Worm (Caenorhabditis elegans): ENCODE results near the gene R02C2.1.

R02C2.1 gene

ce11 chrV:268007-268406 lies 30.0 kb upstream of the R02C2.1 start, which contains the start of gene lgc-26:
Gene lgc-26 (plus strand): TSS chrV:268307.
- no peak for TF ChIP-seq ceh-13 (GFP tag; optimal IDR thresholded peaks at IDR 0.05)
- TF ChIP-seq aly-1 (tag; optimal IDR thresholded peaks at IDR 0.05): no peak
- TF ChIP-seq B0310.2 (tag; optimal IDR thresholded peaks at IDR 0.05): no peak
- no peak for TF ChIP-seq ceh-36 (tag; optimal IDR thresholded peaks at IDR 0.05)
- no peak for TF ChIP-seq hmbx-1 (tag; optimal IDR thresholded peaks at IDR 0.05)
- TF ChIP-seq F13C5.2 (tag; optimal IDR thresholded peaks at IDR 0.05): no peak
- TF ChIP-seq flt-1 (GFP tag; IDR thresholded peaks at IDR 0.05): no peak
- TF ChIP-seq scrt-1 (GFP tag; IDR thresholded peaks at IDR 0.05): no peak
- TF ChIP-seq tbx-11 (GFP tag; IDR thresholded peaks at IDR 0.05): no peak
- TF ChIP-seq ets-7 (tag; optimal IDR thresholded peaks at IDR 0.05): no peak
- TF ChIP-seq ama-1 (optimal IDR thresholded peaks at IDR 0.05): no peak
- TF ChIP-seq tbx-37 (GFP tag; conservative IDR thresholded peaks at IDR 0.05): no peak

ce11 chrV:265062-265963 lies 27.3 kb upstream of the R02C2.1 start:
- TF ChIP-seq hnd-1 (tag; optimal IDR thresholded peaks at IDR 0.05) (peak; percentile 24), tra-4 (tag; optimal IDR thresholded peaks at IDR 0.05) (peak; percentile 28)

DNA sequence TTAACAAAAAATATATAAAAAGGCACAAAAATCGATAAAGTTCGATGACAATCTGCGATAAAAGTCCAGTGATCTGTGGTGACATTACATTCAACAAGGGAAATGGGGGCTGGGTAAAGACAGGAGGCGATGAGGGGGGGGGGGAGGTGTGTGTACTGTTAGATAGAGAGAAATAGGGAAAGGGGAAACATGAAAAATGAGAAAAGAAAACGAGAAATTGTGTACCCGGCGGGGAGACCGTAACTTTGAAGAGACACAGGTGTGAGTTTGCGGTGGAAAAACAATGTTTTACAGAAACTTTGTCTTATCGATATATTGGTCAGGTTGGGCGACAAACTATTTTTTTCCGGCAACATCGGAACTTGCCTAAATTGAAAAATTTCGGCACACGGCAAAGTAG lies 22.3 kb upstream of the R02C2.1 start:
- TF ChIP-seq ceh-13 (GFP tag; optimal IDR thresholded peaks at IDR 0.05) (no peak), aly-1 (tag; optimal IDR thresholded peaks at IDR 0.05) (no peak), tbx-11 (GFP tag; IDR thresholded peaks at IDR 0.05) (0 out of 2 replicates have a peak, but pooled peaks have one; percentile 28), ama-1 (optimal IDR thresholded peaks at IDR 0.05) (no peak), ceh-36 (tag; optimal IDR thresholded peaks at IDR 0.05) (no peak)

DNA sequence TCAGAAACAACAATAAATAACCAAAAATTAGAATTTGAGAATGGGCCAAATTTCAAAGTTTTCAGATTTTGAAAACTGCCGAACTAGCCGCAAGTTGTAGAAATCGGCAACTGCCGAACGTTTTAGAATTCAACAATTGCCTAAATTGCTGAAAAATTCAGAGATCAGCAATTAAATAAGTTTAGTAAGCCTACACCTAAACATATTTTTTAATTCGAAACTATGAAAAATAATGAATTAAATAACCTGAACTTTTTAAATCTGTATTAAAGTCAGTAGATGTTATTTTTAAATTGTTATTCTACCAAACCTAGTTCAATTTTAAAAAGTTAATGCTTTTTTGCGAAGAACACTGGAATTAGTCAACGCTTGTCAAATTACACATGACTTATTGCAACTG lies 20.7 kb upstream of the R02C2.1 start, which contains the start of gene nhr-204:
nhr-204 (minus strand) TSS at position 101 of the 400 bp plus-strand sequence.
- no peak for TF ChIP-seq tra-4 (tag; optimal IDR thresholded peaks at IDR 0.05)
- TF ChIP-seq sea-1 (GFP tag; conservative IDR thresholded peaks at IDR 0.05): no peak
- TF ChIP-seq ceh-36 (tag; optimal IDR thresholded peaks at IDR 0.05): no peak
- no peak for TF ChIP-seq flt-1 (GFP tag; IDR thresholded peaks at IDR 0.05)
- TF ChIP-seq tbx-37 (GFP tag; conservative IDR thresholded peaks at IDR 0.05): no peak
- no peak for TF ChIP-seq aly-1 (tag; optimal IDR thresholded peaks at IDR 0.05)
- no peak for TF ChIP-seq F13C5.2 (tag; optimal IDR thresholded peaks at IDR 0.05)
- no peak for TF ChIP-seq ama-1 (optimal IDR thresholded peaks at IDR 0.05)
- no peak for TF ChIP-seq pes-1 (GFP tag; IDR thresholded peaks at IDR 0.05)
- TF ChIP-seq hmg-4 (GFP tag; optimal IDR thresholded peaks at IDR 0.05): no peak
- no peak for TF ChIP-seq tbx-11 (GFP tag; IDR thresholded peaks at IDR 0.05)
- no peak for TF ChIP-seq scrt-1 (GFP tag; IDR thresholded peaks at IDR 0.05)
- TF ChIP-seq hnd-1 (tag; optimal IDR thresholded peaks at IDR 0.05): no peak
- no peak for TF ChIP-seq ets-7 (tag; optimal IDR thresholded peaks at IDR 0.05)
- no peak for TF ChIP-seq ceh-13 (GFP tag; optimal IDR thresholded peaks at IDR 0.05)
- TF ChIP-seq hmbx-1 (tag; optimal IDR thresholded peaks at IDR 0.05): no peak
- no peak for TF ChIP-seq B0310.2 (tag; optimal IDR thresholded peaks at IDR 0.05)

ce11 chrV:254591-254990 lies 16.6 kb upstream of the R02C2.1 start, which contains the start of gene str-121:
Gene str-121 (minus strand): TSS chrV:254691.
- TF ChIP-seq pes-1 (GFP tag; IDR thresholded peaks at IDR 0.05) (no peak), tra-4 (tag; optimal IDR thresholded peaks at IDR 0.05) (no peak), hmbx-1 (tag; optimal IDR thresholded peaks at IDR 0.05) (no peak), ama-1 (optimal IDR thresholded peaks at IDR 0.05) (no peak), tbx-11 (GFP tag; IDR thresholded peaks at IDR 0.05) (no peak), hnd-1 (tag; optimal IDR thresholded peaks at IDR 0.05) (no peak), ceh-13 (GFP tag; optimal IDR thresholded peaks at IDR 0.05) (no peak), sea-1 (GFP tag; conservative IDR thresholded peaks at IDR 0.05) (no peak), flt-1 (GFP tag; IDR thresholded peaks at IDR 0.05) (no peak), ceh-36 (tag; optimal IDR thresholded peaks at IDR 0.05) (no peak), ets-7 (tag; optimal IDR thresholded peaks at IDR 0.05) (no peak), tbx-37 (GFP tag; conservative IDR thresholded peaks at IDR 0.05) (no peak), scrt-1 (GFP tag; IDR thresholded peaks at IDR 0.05) (no peak), aly-1 (tag; optimal IDR thresholded peaks at IDR 0.05) (no peak), B0310.2 (tag; optimal IDR thresholded peaks at IDR 0.05) (no peak), hmg-4 (GFP tag; optimal IDR thresholded peaks at IDR 0.05) (no peak)

DNA sequence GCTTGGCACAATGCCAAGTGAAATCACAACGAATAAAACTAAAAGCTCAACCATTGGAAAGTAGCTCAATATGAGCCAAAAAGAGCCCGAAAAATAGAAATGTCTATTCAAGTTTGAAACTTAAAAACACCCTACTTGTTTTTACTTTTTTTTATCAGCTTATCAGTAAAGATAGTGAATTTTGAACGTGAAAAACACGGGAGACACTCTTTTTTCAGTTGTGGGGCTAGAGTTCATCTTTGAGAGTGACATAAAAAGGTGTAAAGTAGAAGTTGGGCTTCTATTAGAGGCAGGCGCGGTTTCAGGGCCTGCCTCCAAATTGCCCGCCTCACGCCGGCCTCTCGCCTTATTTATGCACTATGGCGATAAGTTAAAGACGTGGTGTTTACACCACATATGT lies 13.7 kb upstream of the R02C2.1 start, which contains the start of gene oac-39:
oac-39 (minus strand) TSS at position 101 of the 400 bp plus-strand sequence.
- TF ChIP-seq tra-4 (tag; optimal IDR thresholded peaks at IDR 0.05) (no peak), tbx-11 (GFP tag; IDR thresholded peaks at IDR 0.05) (no peak), hnd-1 (tag; optimal IDR thresholded peaks at IDR 0.05) (no peak), ama-1 (optimal IDR thresholded peaks at IDR 0.05) (no peak), B0310.2 (tag; optimal IDR thresholded peaks at IDR 0.05) (no peak), sea-1 (GFP tag; conservative IDR thresholded peaks at IDR 0.05) (no peak), ceh-13 (GFP tag; optimal IDR thresholded peaks at IDR 0.05) (no peak), hmbx-1 (tag; optimal IDR thresholded peaks at IDR 0.05) (no peak), scrt-1 (GFP tag; IDR thresholded peaks at IDR 0.05) (no peak), ceh-36 (tag; optimal IDR thresholded peaks at IDR 0.05) (no peak), ets-7 (tag; optimal IDR thresholded peaks at IDR 0.05) (no peak), hmg-4 (GFP tag; optimal IDR thresholded peaks at IDR 0.05) (no peak), tbx-37 (GFP tag; conservative IDR thresholded peaks at IDR 0.05) (no peak), flt-1 (GFP tag; IDR thresholded peaks at IDR 0.05) (no peak), F13C5.2 (tag; optimal IDR thresholded peaks at IDR 0.05) (no peak), pes-1 (GFP tag; IDR thresholded peaks at IDR 0.05) (no peak), aly-1 (tag; optimal IDR thresholded peaks at IDR 0.05) (no peak)

ce11 chrV:248636-249035 lies 10.6 kb upstream of the R02C2.1 start:
- TF ChIP-seq ceh-36 (tag; optimal IDR thresholded peaks at IDR 0.05) (peak; percentile 55), tbx-11 (GFP tag; IDR thresholded peaks at IDR 0.05) (no peak), tbx-37 (GFP tag; conservative IDR thresholded peaks at IDR 0.05) (no peak)
